Fruit fly (Drosophila melanogaster) whole organism, embryonic: ENCODE results near the gene CG10584.

ENCODE experiments used
- Aef1 ChIP-seq: fragments of 200-800 bp; sonication (Bioruptor generic); IDR thresholded peaks from 3 replicates; pipeline ENCODE4 v1.3.6; 2022; ENCODE audit warnings: missing biosample characterization, missing genetic modification characterization
- BEAF-32 ChIP-seq: fragments of 200-800 bp; sonication (Bioruptor generic); optimal IDR thresholded peaks from 3 replicates; lab custom pipeline; 2017; ENCODE audit warnings: missing biosample characterization, missing genetic modification characterization, mild to moderate bottlenecking, moderate library complexity, missing genetic modification reagents
- C15 ChIP-seq: fragments of 200-800 bp; sonication (Bioruptor generic); IDR thresholded peaks from 3 replicates; pipeline ENCODE4 v1.3.6; 2022; ENCODE audit warnings: missing biosample characterization, missing genetic modification characterization
- CG10209 ChIP-seq: fragments of 200-800 bp; sonication (Bioruptor generic); optimal IDR thresholded peaks from 3 replicates; lab custom pipeline; 2017; ENCODE audit warnings: missing biosample characterization, mild to moderate bottlenecking, missing genetic modification characterization, missing genetic modification reagents
- CG10462 ChIP-seq: fragments of 200-800 bp; sonication (Bioruptor generic); optimal IDR thresholded peaks from 2 replicates; lab custom pipeline; 2016; ENCODE audit warnings: missing biosample characterization, missing genetic modification characterization
- CG10959 ChIP-seq: fragments of 200-800 bp; sonication (Bioruptor generic); IDR thresholded peaks from 2 replicates; pipeline ENCODE4 v1.3.6; 2022; ENCODE audit warnings: missing biosample characterization, missing genetic modification characterization
- CG11247 ChIP-seq: fragments of 200-800 bp; sonication (Bioruptor generic); IDR thresholded peaks from 2 replicates; pipeline ENCODE4 v1.3.6; 2022; ENCODE audit warnings: missing biosample characterization, missing genetic modification characterization
- CG11696 ChIP-seq: fragments of 200-800 bp; sonication (Bioruptor generic); IDR thresholded peaks from 2 replicates; pipeline ENCODE4 v1.3.6; 2022; ENCODE audit warnings: missing biosample characterization, missing genetic modification characterization
- CG12659 ChIP-seq: fragments of 200-800 bp; sonication (Bioruptor generic); optimal IDR thresholded peaks from 3 replicates; lab custom pipeline; 2017; ENCODE audit warnings: mild to moderate bottlenecking, missing biosample characterization, missing genetic modification reagents, missing genetic modification characterization
- CG14860 ChIP-seq: fragments of 200-800 bp; sonication (Bioruptor generic); IDR thresholded peaks from 3 replicates; pipeline ENCODE4 v1.3.6; 2022; ENCODE audit warnings: missing biosample characterization, missing genetic modification characterization; ENCODE audit not compliant: partially characterized antibody
- CG17328 ChIP-seq: fragments of 200-800 bp; sonication (Bioruptor generic); IDR thresholded peaks from 2 replicates; pipeline ENCODE4 v1.3.6; 2022; ENCODE audit warnings: missing biosample characterization, missing genetic modification characterization
- CG17361 ChIP-seq: fragments of 200-800 bp; sonication (Bioruptor generic); IDR thresholded peaks from 3 replicates; pipeline ENCODE4 v1.3.6; 2022; ENCODE audit warnings: missing biosample characterization, missing genetic modification characterization
- CG17568 ChIP-seq: fragments of 200-800 bp; sonication (Bioruptor generic); optimal IDR thresholded peaks from 2 replicates; lab custom pipeline; 2018; ENCODE audit warnings: missing biosample characterization, mild to moderate bottlenecking, missing genetic modification characterization, moderate library complexity
- CG18599 ChIP-seq: fragments of 200-800 bp; sonication (Bioruptor generic); optimal IDR thresholded peaks from 3 replicates; lab custom pipeline; 2017; ENCODE audit warnings: missing biosample characterization, missing genetic modification characterization, mild to moderate bottlenecking, moderate library complexity, missing genetic modification reagents
- CG30431 ChIP-seq: fragments of 200-800 bp; sonication (Bioruptor generic); optimal IDR thresholded peaks from 2 replicates; lab custom pipeline; 2017; ENCODE audit warnings: missing biosample characterization, missing genetic modification characterization
- CG32767 ChIP-seq: fragments of 200-800 bp; sonication (Bioruptor generic); IDR thresholded peaks from 2 replicates; pipeline ENCODE4 v1.3.6; 2022; ENCODE audit warnings: missing biosample characterization, missing genetic modification characterization
- CG8765 ChIP-seq: fragments of 200-800 bp; sonication (Bioruptor generic); IDR thresholded peaks from 2 replicates; pipeline ENCODE4 v1.3.6; 2022; ENCODE audit warnings: missing biosample characterization, missing genetic modification characterization
- CG9727 ChIP-seq: fragments of 200-800 bp; sonication (Bioruptor generic); optimal IDR thresholded peaks from 3 replicates; lab custom pipeline; 2017; ENCODE audit warnings: missing biosample characterization, mild to moderate bottlenecking, missing genetic modification characterization
- CHES-1-like ChIP-seq: fragments of 200-800 bp; sonication (Bioruptor generic); optimal IDR thresholded peaks from 2 replicates; lab custom pipeline; 2016; ENCODE audit warnings: missing biosample characterization, missing genetic modification characterization
- D ChIP-seq, 2 experiments: fragments of 200-800 bp in 1 of 2; fragments of >200 bp in 1 of 2; sonication (Bioruptor generic) in 1 of 2; optimal IDR thresholded peaks; 2 replicates in 1 of 2; 3 replicates in 1 of 2; lab custom pipeline; 2017; ENCODE audit warnings: mild to moderate bottlenecking in 1 of 2, missing biosample characterization in 1 of 2, missing genetic modification characterization in 1 of 2, missing genetic modification reagents in 1 of 2
- Deaf1 ChIP-seq: fragments of 200-800 bp; optimal IDR thresholded peaks from 3 replicates; lab custom pipeline; 2019; ENCODE audit warnings: missing biosample characterization, mild to moderate bottlenecking, missing genetic modification characterization, moderate library complexity
- ERR ChIP-seq: fragments of 200-800 bp; sonication (Bioruptor generic); optimal IDR thresholded peaks from 2 replicates; lab custom pipeline; 2016; ENCODE audit warnings: missing biosample characterization, missing genetic modification characterization
- Jarid2 ChIP-seq: fragments of 200-800 bp; sonication (Bioruptor generic); optimal IDR thresholded peaks from 3 replicates; lab custom pipeline; 2017; ENCODE audit warnings: mild to moderate bottlenecking, missing biosample characterization, missing genetic modification reagents, missing genetic modification characterization
- Mad ChIP-seq: fragments of 200-800 bp; sonication (Bioruptor generic); optimal IDR thresholded peaks from 2 replicates; lab custom pipeline; 2016; ENCODE audit warnings: missing biosample characterization, missing genetic modification characterization
- Ravus ChIP-seq: fragments of 200-800 bp; sonication (Bioruptor generic); IDR thresholded peaks from 2 replicates; pipeline ENCODE4 v1.3.6; 2022; ENCODE audit warnings: missing biosample characterization, missing genetic modification characterization
- Scr ChIP-seq: fragments of 200-800 bp; sonication (Bioruptor generic); IDR thresholded peaks from 2 replicates; pipeline ENCODE4 v1.3.6; 2022; ENCODE audit warnings: missing biosample characterization, missing genetic modification characterization; ENCODE audit not compliant: partially characterized antibody
- TFAM ChIP-seq: fragments of 200-800 bp; sonication (Bioruptor generic); optimal IDR thresholded peaks from 2 replicates; lab custom pipeline; 2017; ENCODE audit warnings: missing biosample characterization, missing genetic modification characterization, inconsistent platforms
- Usf ChIP-seq: fragments of 200-800 bp; sonication (Bioruptor generic); optimal IDR thresholded peaks from 2 replicates; lab custom pipeline; 2017; ENCODE audit warnings: missing genotype, missing biosample characterization, missing genetic modification characterization
- Xbp1 ChIP-seq: fragments of 200-800 bp; sonication (Bioruptor generic); optimal IDR thresholded peaks from 3 replicates; lab custom pipeline; 2016; ENCODE audit warnings: missing biosample characterization, mild to moderate bottlenecking, missing genetic modification characterization
- Xrp1 ChIP-seq: fragments of 200-800 bp; sonication (Bioruptor generic); IDR thresholded peaks from 2 replicates; pipeline ENCODE4 v1.3.6; 2022; ENCODE audit warnings: missing biosample characterization, missing genetic modification characterization
- amos ChIP-seq: fragments of 200-800 bp; sonication (Bioruptor generic); IDR thresholded peaks from 2 replicates; pipeline ENCODE4 v1.3.6; 2022; ENCODE audit warnings: missing biosample characterization, missing genetic modification characterization; ENCODE audit not compliant: partially characterized antibody
- croc ChIP-seq: fragments of 200-800 bp; sonication (Bioruptor generic); conservative IDR thresholded peaks from 3 replicates; pipeline ENCODE4 v1.3.6; 2022; ENCODE audit warnings: missing biosample characterization, missing genetic modification characterization
- dmrt11E ChIP-seq: fragments of 200-800 bp; sonication (Bioruptor generic); optimal IDR thresholded peaks from 3 replicates; lab custom pipeline; 2018; ENCODE audit warnings: missing biosample characterization, mild to moderate bottlenecking, missing genetic modification characterization, moderate library complexity
- en ChIP-seq: fragments of 200-800 bp; sonication (Bioruptor generic); optimal IDR thresholded peaks from 2 replicates; lab custom pipeline; 2016; ENCODE audit warnings: missing biosample characterization, missing genetic modification characterization
- grau ChIP-seq: fragments of 200-800 bp; optimal IDR thresholded peaks from 3 replicates; lab custom pipeline; 2019; ENCODE audit warnings: missing biosample characterization, mild to moderate bottlenecking, missing genetic modification characterization, moderate library complexity
- grn ChIP-seq: fragments of 200-800 bp; sonication (Bioruptor generic); optimal IDR thresholded peaks from 3 replicates; lab custom pipeline; 2017; ENCODE audit warnings: missing biosample characterization, missing genetic modification characterization
- org-1 ChIP-seq: fragments of 200-800 bp; sonication (Bioruptor generic); optimal IDR thresholded peaks from 2 replicates; lab custom pipeline; 2017; ENCODE audit warnings: missing biosample characterization, missing genetic modification characterization
- peb ChIP-seq: fragments of 200-800 bp; sonication (Bioruptor generic); IDR thresholded peaks from 2 replicates; pipeline ENCODE4 v1.3.6; 2022; ENCODE audit warnings: missing biosample characterization, missing genetic modification characterization
- pfk ChIP-seq: fragments of 200-800 bp; sonication (Bioruptor generic); optimal IDR thresholded peaks from 2 replicates; lab custom pipeline; 2018; ENCODE audit warnings: missing biosample characterization, mild to moderate bottlenecking, missing genetic modification characterization, moderate library complexity
- pros ChIP-seq: fragments of 200-800 bp; sonication (Bioruptor generic); optimal IDR thresholded peaks from 3 replicates; lab custom pipeline; 2019; ENCODE audit warnings: missing biosample characterization, mild to moderate bottlenecking, missing genetic modification characterization, moderate library complexity
- sisA ChIP-seq: fragments of 200-800 bp; sonication (Bioruptor generic); IDR thresholded peaks from 2 replicates; pipeline ENCODE4 v1.3.6; 2022; ENCODE audit warnings: missing biosample characterization, missing genetic modification characterization
- stc ChIP-seq: fragments of 200-800 bp; sonication (Bioruptor generic); IDR thresholded peaks from 2 replicates; pipeline ENCODE4 v1.3.6; 2022; ENCODE audit warnings: missing biosample characterization, missing genetic modification characterization
- tna ChIP-seq: fragments of 200-800 bp; sonication (Bioruptor generic); IDR thresholded peaks from 2 replicates; pipeline ENCODE4 v1.3.6; 2022; ENCODE audit warnings: missing biosample characterization, missing genetic modification characterization; ENCODE audit not compliant: partially characterized antibody
- trh ChIP-seq: fragments of 200-800 bp; sonication (Bioruptor generic); optimal IDR thresholded peaks from 2 replicates; lab custom pipeline; 2016; ENCODE audit warnings: missing biosample characterization, missing genetic modification characterization
- vnd ChIP-seq: fragments of 200-800 bp; sonication (Bioruptor generic); IDR thresholded peaks from 3 replicates; pipeline ENCODE4 v1.3.6; 2022; ENCODE audit warnings: missing biosample characterization, missing genetic modification characterization; ENCODE audit not compliant: partially characterized antibody
- zfh2 ChIP-seq: fragments of 200-800 bp; sonication (Bioruptor generic); optimal IDR thresholded peaks from 2 replicates; lab custom pipeline; 2016; ENCODE audit warnings: missing biosample characterization, missing genetic modification characterization

The CG10584 gene

dm6 chr3L:21049417-21049914 is 18.3 kb upstream of the CG10584 start (continued):
- TF ChIP-seq Scr (GFP tag; lab: Robert Waterston, UW) (no peak), CG10209 (no peak), BEAF-32 (no peak), CG17361 (0 out of 3 replicates have a peak, but pooled peaks have one; percentile 32), Mad (GFP tag; lab: Kevin White, UChicago) (peak; percentile 4), vnd (GFP tag; lab: Robert Waterston, UW) (no peak), CG30431 (GFP tag; lab: Kevin White, UChicago) (no peak), Deaf1 (tag; lab: Kevin White, UChicago) (peak; percentile 1), sisA (GFP tag; lab: Robert Waterston, UW) (peak; percentile 27; the same call in 1 of the 2 replicates), CG17328 (GFP tag; lab: Robert Waterston, UW) (0 out of 2 replicates have a peak, but pooled peaks have one; percentile 34), grau (tag; lab: Kevin White, UChicago) (peak; percentile 30), CG17568 (GFP tag; lab: Kevin White, UChicago) (no peak), en (GFP tag; lab: Kevin White, UChicago) (no peak), Xbp1 (GFP tag; lab: Kevin White, UChicago) (peak; percentile 37), stc (GFP tag; lab: Robert Waterston, UW) (peak; percentile 32; the same call in 1 of the 2 replicates)
- TF ChIP-seq, all 482 proteins: peak for 197

dm6 chr3L:21047734-21048657 is 16.8 kb upstream of the CG10584 start:
- TF ChIP-seq TFAM (GFP tag; lab: Kevin White, UChicago) (no peak), D (optimal IDR thresholded peaks at IDR 0.05; lab: Kevin White, UChicago) (no peak), D (GFP tag; optimal IDR thresholded peaks at IDR 0.05; lab: Kevin White, UChicago) (no peak), CG14860 (GFP tag; lab: Robert Waterston, UW) (no peak), Usf (GFP tag; lab: Kevin White, UChicago) (no peak), Jarid2 (GFP tag; lab: Kevin White, UChicago) (peak; percentile 58), peb (GFP tag; lab: Robert Waterston, UW) (no peak), CG12659 (GFP tag; lab: Kevin White, UChicago) (no peak), trh (GFP tag; lab: Kevin White, UChicago) (no peak), CG10462 (GFP tag; lab: Kevin White, UChicago) (no peak), CG8765 (GFP tag; lab: Robert Waterston, UW) (no peak), Aef1 (GFP tag; lab: Robert Waterston, UW) (no peak), org-1 (GFP tag; lab: Kevin White, UChicago) (no peak), grn (GFP tag; lab: Kevin White, UChicago) (no peak), CG10959 (GFP tag; lab: Robert Waterston, UW) (no peak), Xrp1 (GFP tag; lab: Robert Waterston, UW) (no peak), Mad (GFP tag; lab: Kevin White, UChicago) (no peak), ERR (no peak), CG11696 (GFP tag; lab: Robert Waterston, UW) (0 out of 2 replicates have a peak, but pooled peaks have one; percentile 60), CG32767 (GFP tag; lab: Robert Waterston, UW) (peak; percentile 15; the same call in 1 of the 2 replicates), amos (GFP tag; lab: Robert Waterston, UW) (no peak), pfk (GFP tag; lab: Kevin White, UChicago) (no peak), CG9727 (no peak), dmrt11E (tag; lab: Kevin White, UChicago) (no peak), Ravus (GFP tag; lab: Robert Waterston, UW) (no peak), zfh2 (GFP tag; lab: Kevin White, UChicago) (no peak), croc (GFP tag; lab: Robert Waterston, UW) (no peak), CG18599 (GFP tag; lab: Kevin White, UChicago) (peak; percentile 13), C15 (GFP tag; lab: Robert Waterston, UW) (no peak), pros (GFP tag; lab: Kevin White, UChicago) (peak; percentile 23), tna (GFP tag; lab: Robert Waterston, UW) (no peak), CHES-1-like (GFP tag; lab: Kevin White, UChicago) (no peak), CG11247 (GFP tag; lab: Robert Waterston, UW) (no peak)
